Worm (Caenorhabditis elegans) whole organism, midembryonic: Measurements from ENCODE around the gene glc-1.

ENCODE experiments used
- T22C8.4 ChIP-seq: fragments of 200-800 bp; sonication (Bioruptor generic); IDR thresholded peaks from 2 replicates; pipeline ENCODE4 v1.3.6; 2022; ENCODE audit warnings: missing genetic modification characterization, missing compliant biosample characterization
- cog-1 ChIP-seq: sonication (generic microtip); optimal IDR thresholded peaks from 2 replicates; lab custom pipeline; 2016; ENCODE audit warnings: missing genetic modification characterization, missing compliant biosample characterization
- flt-1 ChIP-seq: fragments of 200-800 bp; sonication (Bioruptor generic); IDR thresholded peaks from 2 replicates; pipeline ENCODE4 v1.3.6; 2022; ENCODE audit warnings: missing genetic modification characterization, missing compliant biosample characterization
- klf-2 ChIP-seq: fragments of 200-800 bp; sonication (Bioruptor generic); conservative IDR thresholded peaks from 2 replicates; pipeline ENCODE4 v1.3.6; 2022; ENCODE audit warnings: missing genetic modification reagents, missing genetic modification characterization, missing compliant biosample characterization
- med-1 ChIP-seq: sonication (generic microtip); optimal IDR thresholded peaks from 2 replicates; lab custom pipeline; 2017; ENCODE audit warnings: missing genetic modification characterization, mild to moderate bottlenecking, missing compliant biosample characterization, antibody characterized with exemption, missing genetic modification reagents; ENCODE audit not compliant: insufficient read depth
- ref-1 ChIP-seq: fragments of 200-800 bp; sonication (Bioruptor generic); conservative IDR thresholded peaks from 2 replicates; pipeline ENCODE4 v1.3.6; 2022; ENCODE audit warnings: missing genetic modification reagents, missing genetic modification characterization, missing compliant biosample characterization
- tab-1 ChIP-seq: fragments of 200-800 bp; sonication (Bioruptor generic); IDR thresholded peaks from 2 replicates; pipeline ENCODE4 v1.3.6; 2022; ENCODE audit warnings: missing genetic modification characterization, missing compliant biosample characterization
- ztf-23 ChIP-seq: fragments of 200-800 bp; sonication (Bioruptor generic); IDR thresholded peaks from 2 replicates; pipeline ENCODE4 v1.3.6; 2022; ENCODE audit warnings: missing genetic modification reagents, missing genetic modification characterization, missing compliant biosample characterization
- ztf-29 ChIP-seq: fragments of 200-800 bp; sonication (Bioruptor generic); IDR thresholded peaks from 2 replicates; pipeline ENCODE4 v1.3.6; 2022; ENCODE audit warnings: missing genetic modification reagents, missing genetic modification characterization, missing compliant biosample characterization

The glc-1 gene

ce11 chrV:16218972-16219757 is at the start of gene glc-1:
glc-1 (plus strand) TSS chrV:16219634.
- TF ChIP-seq ref-1 (GFP tag; lab: Robert Waterston, UW) (no peak), tab-1 (GFP tag; lab: Robert Waterston, UW) (no peak), flt-1 (GFP tag; lab: Robert Waterston, UW) (no peak), klf-2 (GFP tag; lab: Robert Waterston, UW) (no peak), ztf-29 (no peak), ztf-23 (GFP tag; lab: Robert Waterston, UW) (no peak), med-1 (GFP tag; lab: Kevin White, UChicago) (no peak), T22C8.4 (GFP tag; lab: Robert Waterston, UW) (no peak), cog-1 (tag; lab: Kevin White, UChicago) (no peak)

- TF ChIP-seq flt-1 (GFP tag; lab: Robert Waterston, UW): no peak
- no peak for TF ChIP-seq tab-1 (GFP tag; lab: Robert Waterston, UW)
- no peak for TF ChIP-seq klf-2 (GFP tag; lab: Robert Waterston, UW)
- TF ChIP-seq ref-1 (GFP tag; lab: Robert Waterston, UW): no peak
- TF ChIP-seq ztf-29: no peak
- no peak for TF ChIP-seq cog-1 (tag; lab: Kevin White, UChicago)
- no peak for TF ChIP-seq T22C8.4 (GFP tag; lab: Robert Waterston, UW)
- no peak for TF ChIP-seq med-1 (GFP tag; lab: Kevin White, UChicago)
- no peak for TF ChIP-seq ztf-23 (GFP tag; lab: Robert Waterston, UW)
Measured at ce11 chrV:16171721-16172120, 47.7 kb upstream of the glc-1 start, which contains the start of gene K05D4.9. K05D4.9 (minus strand) TSS chrV:16171821.

ce11 chrV:16174109-16174508 is 45.3 kb upstream of the glc-1 start:
- no peak for TF ChIP-seq ztf-23 (GFP tag; lab: Robert Waterston, UW)
- TF ChIP-seq flt-1 (GFP tag; lab: Robert Waterston, UW): no peak
- no peak for TF ChIP-seq klf-2 (GFP tag; lab: Robert Waterston, UW)
- TF ChIP-seq tab-1 (GFP tag; lab: Robert Waterston, UW): no peak
- no peak for TF ChIP-seq cog-1 (tag; lab: Kevin White, UChicago)
- no peak for TF ChIP-seq ztf-29
- TF ChIP-seq T22C8.4 (GFP tag; lab: Robert Waterston, UW): no peak
- TF ChIP-seq ref-1 (GFP tag; lab: Robert Waterston, UW): no peak
- no peak for TF ChIP-seq med-1 (GFP tag; lab: Kevin White, UChicago)

- TF ChIP-seq ref-1 (GFP tag; lab: Robert Waterston, UW): no peak
- TF ChIP-seq med-1 (GFP tag; lab: Kevin White, UChicago): no peak
- TF ChIP-seq flt-1 (GFP tag; lab: Robert Waterston, UW): no peak
Measured at ce11 chrV:16175227-16175626, 44.2 kb upstream of the glc-1 start.

ce11 chrV:16175757-16176156 is 43.7 kb upstream of the glc-1 start, which contains the start of gene cyp-33D1:
cyp-33D1 (minus strand) TSS chrV:16175857.
- TF ChIP-seq T22C8.4 (GFP tag; lab: Robert Waterston, UW) (no peak), ztf-23 (GFP tag; lab: Robert Waterston, UW) (no peak), cog-1 (tag; lab: Kevin White, UChicago) (no peak), tab-1 (GFP tag; lab: Robert Waterston, UW) (no peak), ztf-29 (no peak), med-1 (GFP tag; lab: Kevin White, UChicago) (no peak), klf-2 (GFP tag; lab: Robert Waterston, UW) (no peak)

- TF ChIP-seq cog-1 (tag; lab: Kevin White, UChicago) (no peak), klf-2 (GFP tag; lab: Robert Waterston, UW) (no peak), ref-1 (GFP tag; lab: Robert Waterston, UW) (no peak), ztf-29 (no peak), tab-1 (GFP tag; lab: Robert Waterston, UW) (no peak), ztf-23 (GFP tag; lab: Robert Waterston, UW) (no peak), T22C8.4 (GFP tag; lab: Robert Waterston, UW) (no peak), flt-1 (GFP tag; lab: Robert Waterston, UW) (no peak), med-1 (GFP tag; lab: Kevin White, UChicago) (no peak)
Measured at ce11 chrV:16180350-16180749, 39.1 kb upstream of the glc-1 start, which contains the start of gene str-106. str-106 (plus strand) TSS chrV:16180650.

- TF ChIP-seq klf-2 (GFP tag; lab: Robert Waterston, UW): no peak
- no peak for TF ChIP-seq ztf-29
- TF ChIP-seq med-1 (GFP tag; lab: Kevin White, UChicago): no peak
- TF ChIP-seq T22C8.4 (GFP tag; lab: Robert Waterston, UW): no peak
- no peak for TF ChIP-seq ztf-23 (GFP tag; lab: Robert Waterston, UW)
- no peak for TF ChIP-seq cog-1 (tag; lab: Kevin White, UChicago)
- TF ChIP-seq ref-1 (GFP tag; lab: Robert Waterston, UW): no peak
- no peak for TF ChIP-seq flt-1 (GFP tag; lab: Robert Waterston, UW)
- no peak for TF ChIP-seq tab-1 (GFP tag; lab: Robert Waterston, UW)
Measured at ce11 chrV:16182110-16182509, 37.3 kb upstream of the glc-1 start, which contains the start of gene srz-13. srz-13 (plus strand) TSS chrV:16182410.

- TF ChIP-seq tab-1 (GFP tag; lab: Robert Waterston, UW) (no peak), klf-2 (GFP tag; lab: Robert Waterston, UW) (no peak)
Measured at ce11 chrV:16182918-16183317, 36.5 kb upstream of the glc-1 start, which contains the start of gene srh-277. srh-277 (plus strand) TSS chrV:16183218.

- TF ChIP-seq flt-1 (GFP tag; lab: Robert Waterston, UW): no peak
- no peak for TF ChIP-seq tab-1 (GFP tag; lab: Robert Waterston, UW)
- no peak for TF ChIP-seq cog-1 (tag; lab: Kevin White, UChicago)
- no peak for TF ChIP-seq klf-2 (GFP tag; lab: Robert Waterston, UW)
- TF ChIP-seq med-1 (GFP tag; lab: Kevin White, UChicago): no peak
- TF ChIP-seq T22C8.4 (GFP tag; lab: Robert Waterston, UW): no peak
- no peak for TF ChIP-seq ztf-23 (GFP tag; lab: Robert Waterston, UW)
- no peak for TF ChIP-seq ref-1 (GFP tag; lab: Robert Waterston, UW)
- no peak for TF ChIP-seq ztf-29
Measured at ce11 chrV:16183357-16183756, 36.1 kb upstream of the glc-1 start, which contains the start of gene srz-14. srz-14 (plus strand) TSS chrV:16183657.
